Worm (Caenorhabditis elegans) whole organism, L3 larva: ENCODE results near the gene algn-11.

Source experiments
- ZK546.5 ChIP-seq: sonication (generic microtip); optimal IDR thresholded peaks from 2 replicates; lab custom pipeline; 2017; ENCODE audit warnings: missing biosample characterization, missing genetic modification characterization
- aly-2 ChIP-seq: fragments of 150-350 bp; optimal IDR thresholded peaks from 2 replicates; lab custom pipeline; 2014; ENCODE audit warnings: missing biosample characterization, missing genetic modification characterization
- ceh-9 ChIP-seq: sonication (generic microtip); optimal IDR thresholded peaks from 2 replicates; lab custom pipeline; 2018; ENCODE audit warnings: missing biosample characterization, missing genetic modification characterization
- egl-5 ChIP-seq: fragments of 150-350 bp; optimal IDR thresholded peaks from 2 replicates; lab custom pipeline; 2017; ENCODE audit warnings: missing biosample characterization, missing genetic modification reagents, missing genetic modification characterization, inconsistent platforms
- elt-2 ChIP-seq: sonication (generic microtip); optimal IDR thresholded peaks from 2 replicates; lab custom pipeline; 2016; ENCODE audit warnings: missing genetic modification reagents, mild to moderate bottlenecking, missing genetic modification characterization, missing compliant biosample characterization
- elt-3 ChIP-seq, 3 experiments: fragments of 150-350 bp in 1 of 3; sonication (generic microtip) in 2 of 3; optimal IDR thresholded peaks; 2 replicates in 2 of 3; 4 replicates in 1 of 3; lab custom pipeline; 2014 to 2017; ENCODE audit warnings: missing biosample characterization in 3 of 3, missing genetic modification characterization in 3 of 3
- hmg-11 ChIP-seq: sonication (generic microtip); optimal IDR thresholded peaks from 2 replicates; lab custom pipeline; 2016; ENCODE audit warnings: missing genetic modification characterization, missing compliant biosample characterization
- lin-15B ChIP-seq: fragments of 150-350 bp; optimal IDR thresholded peaks from 2 replicates; lab custom pipeline; 2014; ENCODE audit warnings: missing biosample characterization, missing genetic modification characterization
- lin-39 ChIP-seq: fragments of 150-350 bp; optimal IDR thresholded peaks from 2 replicates; lab custom pipeline; 2018; ENCODE audit warnings: missing biosample characterization, missing genetic modification reagents, missing genetic modification characterization
- lsy-12 ChIP-seq: sonication (generic microtip); optimal IDR thresholded peaks from 2 replicates; lab custom pipeline; 2016; ENCODE audit warnings: mild to moderate bottlenecking, missing genetic modification characterization, missing compliant biosample characterization
- mdl-1 ChIP-seq: fragments of 150-350 bp; optimal IDR thresholded peaks from 2 replicates; lab custom pipeline; 2014; ENCODE audit warnings: missing biosample characterization, missing genetic modification characterization
- nfya-1 ChIP-seq: sonication (generic microtip); optimal IDR thresholded peaks from 2 replicates; lab custom pipeline; 2017; ENCODE audit warnings: missing genetic modification characterization, mild to moderate bottlenecking, missing compliant biosample characterization, antibody characterized with exemption, moderate library complexity; ENCODE audit not compliant: insufficient read depth
- nhr-11 ChIP-seq: fragments of 150-350 bp; optimal IDR thresholded peaks from 2 replicates; lab custom pipeline; 2014; ENCODE audit warnings: missing biosample characterization, missing genetic modification characterization
- nhr-12 ChIP-seq: fragments of 150-350 bp; optimal IDR thresholded peaks from 2 replicates; lab custom pipeline; 2014; ENCODE audit warnings: missing biosample characterization, missing genetic modification characterization
- nhr-237 ChIP-seq: fragments of 150-350 bp; optimal IDR thresholded peaks from 2 replicates; lab custom pipeline; 2014; ENCODE audit warnings: missing biosample characterization, missing genetic modification characterization
- nhr-25 ChIP-seq: sonication (generic microtip); optimal IDR thresholded peaks from 2 replicates; lab custom pipeline; 2017; ENCODE audit warnings: missing biosample characterization, missing genetic modification characterization
- nhr-28 ChIP-seq: fragments of 150-350 bp; optimal IDR thresholded peaks from 2 replicates; lab custom pipeline; 2014; ENCODE audit warnings: missing biosample characterization, missing genetic modification characterization
- nhr-43 ChIP-seq: sonication (generic microtip); optimal IDR thresholded peaks from 2 replicates; lab custom pipeline; 2016; ENCODE audit warnings: mild to moderate bottlenecking, missing genetic modification characterization, missing compliant biosample characterization; ENCODE audit not compliant: poor library complexity, severe bottlenecking
- nhr-67 ChIP-seq: fragments of 150-350 bp; optimal IDR thresholded peaks from 2 replicates; lab custom pipeline; 2014; ENCODE audit warnings: missing biosample characterization, missing genetic modification characterization
- nhr-77 ChIP-seq: fragments of 150-350 bp; optimal IDR thresholded peaks from 2 replicates; lab custom pipeline; 2014; ENCODE audit warnings: missing biosample characterization, missing genetic modification characterization
- pha-4 ChIP-seq: fragments of 150-350 bp; optimal IDR thresholded peaks from 2 replicates; lab custom pipeline; 2014; ENCODE audit warnings: missing biosample characterization, missing genetic modification reagents, missing genetic modification characterization
- pqm-1 ChIP-seq: fragments of 150-350 bp; optimal IDR thresholded peaks from 2 replicates; lab custom pipeline; 2017; ENCODE audit warnings: missing biosample characterization, missing genetic modification characterization, inconsistent platforms
- sea-2 ChIP-seq: fragments of 150-350 bp; sonication (generic microtip); optimal IDR thresholded peaks from 4 replicates; lab custom pipeline; 2014; ENCODE audit warnings: missing biosample characterization, missing genetic modification reagents, missing genetic modification characterization
- skn-1 ChIP-seq: fragments of 150-350 bp; optimal IDR thresholded peaks from 2 replicates; lab custom pipeline; 2014; ENCODE audit warnings: missing biosample characterization, missing genetic modification characterization
- tbx-2 ChIP-seq: sonication (generic microtip); optimal IDR thresholded peaks from 2 replicates; lab custom pipeline; 2016; ENCODE audit warnings: mild to moderate bottlenecking, missing genetic modification characterization, missing compliant biosample characterization
- unc-39 ChIP-seq: sonication (generic microtip); optimal IDR thresholded peaks from 4 replicates; lab custom pipeline; 2017; ENCODE audit warnings: missing biosample characterization, missing genetic modification characterization
- unc-62 ChIP-seq: fragments of 150-350 bp; sonication (generic microtip); optimal IDR thresholded peaks from 4 replicates; lab custom pipeline; 2014; ENCODE audit warnings: missing biosample characterization, missing genetic modification reagents, missing genetic modification characterization
- zag-1 ChIP-seq: fragments of 150-350 bp; optimal IDR thresholded peaks from 2 replicates; lab custom pipeline; 2014; ENCODE audit warnings: missing biosample characterization, missing genetic modification characterization
- ztf-11 ChIP-seq: fragments of 150-350 bp; optimal IDR thresholded peaks from 2 replicates; lab custom pipeline; 2014; ENCODE audit warnings: missing biosample characterization, missing genetic modification characterization
- ztf-4 ChIP-seq: fragments of 150-350 bp; optimal IDR thresholded peaks from 2 replicates; lab custom pipeline; 2014; ENCODE audit warnings: missing biosample characterization, missing genetic modification characterization

Gene algn-11

DNA sequence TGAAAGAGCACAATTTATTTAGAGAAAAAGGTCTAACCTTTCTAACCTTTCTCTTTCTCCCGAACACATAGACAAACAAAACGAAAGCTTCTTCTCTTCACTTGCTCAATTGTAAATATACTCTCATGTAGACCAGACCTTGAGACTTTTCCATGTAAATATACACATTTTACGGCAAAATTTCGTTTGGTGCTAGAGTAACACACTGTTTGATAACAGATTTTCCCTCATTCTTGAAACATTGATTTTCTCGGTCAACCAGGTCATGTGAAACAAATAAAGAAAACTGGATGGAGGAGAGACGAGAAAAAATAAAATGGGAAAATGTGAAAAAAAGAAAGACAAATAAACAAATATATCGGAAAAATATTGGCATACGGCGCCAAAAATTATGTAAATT is 31.7 kb upstream of the algn-11 start:
- TF ChIP-seq nhr-237 (tag; lab: Kevin White, UChicago) = no peak
- TF ChIP-seq elt-2 (tag; lab: Kevin White, UChicago) = peak; percentile 55
- no peak for TF ChIP-seq elt-3 (tag; optimal IDR thresholded peaks at IDR 0.05; lab: Kevin White, UChicago)
- no peak for TF ChIP-seq ceh-9
- no peak for TF ChIP-seq ztf-4 (tag; lab: Kevin White, UChicago)
- TF ChIP-seq nhr-25 = no peak
- TF ChIP-seq nhr-77 (tag; lab: Kevin White, UChicago) = no peak
- no peak for TF ChIP-seq unc-39 (tag; lab: Kevin White, UChicago)
- TF ChIP-seq ztf-11 (tag; lab: Kevin White, UChicago) = no peak
- TF ChIP-seq skn-1 = no peak
- TF ChIP-seq lin-39 (tag; lab: Kevin White, UChicago) = no peak
- TF ChIP-seq sea-2 (GFP tag; lab: Kevin White, UChicago) = no peak
- no peak for TF ChIP-seq nhr-28 (tag; lab: Kevin White, UChicago)
- no peak for TF ChIP-seq zag-1 (tag; lab: Kevin White, UChicago)
- TF ChIP-seq egl-5 (tag; lab: Kevin White, UChicago) = no peak
- TF ChIP-seq lsy-12 (tag; lab: Kevin White, UChicago) = no peak
- no peak for TF ChIP-seq aly-2 (tag; lab: Kevin White, UChicago)
- no peak for TF ChIP-seq ZK546.5 (tag; lab: Kevin White, UChicago)
- peak; percentile 34 for TF ChIP-seq pqm-1 (tag; lab: Kevin White, UChicago)
- no peak for TF ChIP-seq nfya-1 (tag; lab: Kevin White, UChicago)
- no peak for TF ChIP-seq lin-15B
- TF ChIP-seq nhr-12 (tag; lab: Kevin White, UChicago) = no peak
- no peak for TF ChIP-seq hmg-11 (tag; lab: Kevin White, UChicago)
- TF ChIP-seq unc-62 (GFP tag; lab: Kevin White, UChicago) = no peak
- peak; percentile 99 for TF ChIP-seq pha-4 (tag; lab: Kevin White, UChicago)

DNA sequence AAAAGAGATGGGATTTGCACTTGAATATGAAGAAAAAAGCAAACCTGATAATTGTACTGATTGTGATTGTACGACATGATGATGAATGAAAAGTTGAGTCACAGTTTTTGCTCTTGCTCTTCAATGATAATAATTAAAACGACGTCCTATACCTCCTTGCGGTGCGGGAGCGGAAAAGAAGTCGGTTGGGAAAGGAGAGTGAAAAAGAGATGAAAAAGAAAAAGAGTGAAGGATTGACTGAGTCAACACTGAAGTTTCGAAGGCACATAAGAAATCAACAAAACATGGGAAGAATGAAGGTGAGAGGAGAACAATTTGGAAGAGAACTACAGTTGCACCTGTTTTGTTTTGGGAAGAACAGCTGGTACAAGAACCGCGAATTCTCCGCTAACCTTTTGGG is 29.0 kb upstream of the algn-11 start, which contains the start of gene F56C9.8:
Gene F56C9.8 (minus strand): TSS at position 120 of the 400 bp plus-strand sequence.
- TF ChIP-seq elt-2 (tag; lab: Kevin White, UChicago) (peak; percentile 18), pqm-1 (tag; lab: Kevin White, UChicago) (peak; percentile 69), nhr-11 (tag; lab: Kevin White, UChicago) (no peak), pha-4 (tag; lab: Kevin White, UChicago) (peak; percentile 77)

DNA sequence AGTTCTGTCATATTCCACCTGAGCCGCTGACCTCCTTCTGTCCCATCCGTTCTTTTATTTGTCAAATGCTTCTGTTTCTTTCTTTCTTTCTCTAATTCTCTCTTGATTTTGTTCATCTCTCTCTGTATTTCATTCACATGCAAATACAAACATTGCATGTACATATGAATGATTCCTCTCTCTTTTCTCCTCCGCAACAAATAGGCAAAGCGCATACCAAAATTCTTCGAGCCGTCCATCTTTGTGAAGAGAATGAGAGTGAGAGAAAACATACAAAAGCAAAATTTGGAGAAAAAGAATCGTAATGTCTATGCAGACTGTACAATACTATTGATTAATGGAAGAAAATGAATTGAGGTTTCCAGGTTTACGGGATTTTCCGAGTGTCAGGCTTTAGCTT is 27.0 kb upstream of the algn-11 start:
- TF ChIP-seq elt-2 (tag; lab: Kevin White, UChicago) = peak; percentile 32
- TF ChIP-seq pha-4 (tag; lab: Kevin White, UChicago) = peak; percentile 74
- no peak for TF ChIP-seq nhr-67 (tag; lab: Kevin White, UChicago)

DNA sequence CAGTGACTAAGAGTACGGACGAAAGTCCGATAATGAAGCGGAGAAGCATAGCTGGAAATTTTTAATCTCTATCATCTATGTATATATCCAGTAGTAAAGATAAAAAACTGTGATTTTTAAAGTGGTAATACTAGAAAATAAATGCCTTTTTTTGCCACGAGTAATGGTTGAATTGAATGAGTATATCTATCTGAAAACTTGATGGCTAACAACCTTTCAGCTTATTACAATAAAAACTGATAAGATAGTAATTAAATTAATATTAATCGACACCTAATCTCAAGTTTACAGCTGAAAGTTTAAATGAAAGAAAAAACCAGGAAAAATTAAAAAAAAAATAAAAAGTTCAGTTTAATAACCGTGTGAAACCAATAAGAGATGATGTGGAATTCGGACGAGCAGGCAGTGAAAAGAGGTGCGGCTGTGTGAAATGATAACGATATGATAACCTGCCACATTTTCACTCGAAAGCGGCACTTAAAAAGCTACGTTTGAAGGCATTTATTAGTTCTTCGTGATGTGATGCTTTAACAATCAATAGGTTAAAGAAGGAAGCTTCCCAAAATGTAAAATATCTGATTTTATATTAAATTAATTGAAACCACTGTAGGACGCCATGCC is 24.7 kb upstream of the algn-11 start, which contains the start of gene nspg-6:
Gene nspg-6 (minus strand): TSS at position 51 of the 621 bp plus-strand sequence.
- TF ChIP-seq mdl-1 (no peak), pqm-1 (tag; lab: Kevin White, UChicago) (peak; percentile 48), elt-2 (tag; lab: Kevin White, UChicago) (peak; percentile 81), nhr-43 (tag; lab: Kevin White, UChicago) (no peak), ceh-9 (no peak)

DNA sequence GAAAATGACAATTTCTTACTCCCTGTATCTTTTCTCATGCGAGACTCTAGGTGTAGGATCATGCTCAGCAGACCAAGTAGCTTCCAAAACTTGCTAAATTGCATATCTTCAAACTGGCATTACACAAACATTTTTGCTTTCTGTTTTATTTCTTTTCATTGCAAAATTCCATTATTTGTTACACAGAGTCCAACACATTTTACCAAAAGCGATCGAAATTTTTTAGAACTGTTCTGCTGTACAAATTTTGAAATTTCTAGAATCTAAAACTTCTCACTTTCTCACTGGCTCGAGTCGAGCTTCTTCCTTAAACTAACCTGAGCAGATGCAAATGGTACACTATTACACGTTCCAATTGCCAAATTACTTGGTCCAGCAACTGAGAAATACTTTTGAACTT is 24.1 kb upstream of the algn-11 start:
- TF ChIP-seq tbx-2 (tag; lab: Kevin White, UChicago) = no peak
- TF ChIP-seq ztf-11 (tag; lab: Kevin White, UChicago) = no peak
- TF ChIP-seq, all 47 proteins: peak for 0
